Worm (Caenorhabditis elegans) whole organism, L3 larva: ENCODE results near the gene T28D6.4.
A peak's percentile ranks its signal among the peaks of the same experiment; 100 is the strongest.

Experiments used
- ZK546.5 ChIP-seq: sonication (generic microtip); optimal IDR thresholded peaks from 2 replicates; lab custom pipeline; 2017; ENCODE audit warnings: missing biosample characterization, missing genetic modification characterization
- aly-2 ChIP-seq: fragments of 150-350 bp; optimal IDR thresholded peaks from 2 replicates; lab custom pipeline; 2014; ENCODE audit warnings: missing biosample characterization, missing genetic modification characterization
- ama-1 ChIP-seq: fragments of 150-350 bp; optimal IDR thresholded peaks from 2 replicates; lab custom pipeline; 2018
- ceh-28 ChIP-seq: fragments of 150-350 bp; optimal IDR thresholded peaks from 2 replicates; lab custom pipeline; 2014; ENCODE audit warnings: missing biosample characterization, missing genetic modification reagents, missing genetic modification characterization
- egl-27 ChIP-seq: sonication (generic microtip); optimal IDR thresholded peaks from 4 replicates; lab custom pipeline; 2017; ENCODE audit warnings: missing biosample characterization, missing genetic modification reagents, missing genetic modification characterization
- egl-5 ChIP-seq: fragments of 150-350 bp; optimal IDR thresholded peaks from 2 replicates; lab custom pipeline; 2017; ENCODE audit warnings: missing biosample characterization, missing genetic modification reagents, missing genetic modification characterization, inconsistent platforms
- elt-1 ChIP-seq: fragments of 150-350 bp; optimal IDR thresholded peaks from 2 replicates; lab custom pipeline; 2014; ENCODE audit warnings: missing biosample characterization, missing genetic modification characterization
- elt-2 ChIP-seq: sonication (generic microtip); optimal IDR thresholded peaks from 2 replicates; lab custom pipeline; 2016; ENCODE audit warnings: missing genetic modification reagents, mild to moderate bottlenecking, missing genetic modification characterization, missing compliant biosample characterization
- fkh-10 ChIP-seq: sonication (generic microtip); optimal IDR thresholded peaks from 2 replicates; lab custom pipeline; 2017; ENCODE audit warnings: missing biosample characterization, missing genetic modification reagents, missing genetic modification characterization
- fkh-2 ChIP-seq: fragments of 150-350 bp; optimal IDR thresholded peaks from 2 replicates; lab custom pipeline; 2014; ENCODE audit warnings: missing biosample characterization, missing genetic modification reagents, missing genetic modification characterization
- hmg-11 ChIP-seq: sonication (generic microtip); optimal IDR thresholded peaks from 2 replicates; lab custom pipeline; 2016; ENCODE audit warnings: missing genetic modification characterization, missing compliant biosample characterization
- jun-1 ChIP-seq: fragments of 150-350 bp; optimal IDR thresholded peaks from 2 replicates; lab custom pipeline; 2014; ENCODE audit warnings: missing biosample characterization, missing genetic modification reagents, missing genetic modification characterization
- lin-15B ChIP-seq: fragments of 150-350 bp; optimal IDR thresholded peaks from 2 replicates; lab custom pipeline; 2014; ENCODE audit warnings: missing biosample characterization, missing genetic modification characterization
- lin-39 ChIP-seq: fragments of 150-350 bp; optimal IDR thresholded peaks from 2 replicates; lab custom pipeline; 2018; ENCODE audit warnings: missing biosample characterization, missing genetic modification reagents, missing genetic modification characterization
- mml-1 ChIP-seq: fragments of 150-350 bp; sonication (generic microtip); optimal IDR thresholded peaks from 3 replicates; lab custom pipeline; 2014; ENCODE audit warnings: missing biosample characterization, missing genetic modification characterization
- nfya-1 ChIP-seq: sonication (generic microtip); optimal IDR thresholded peaks from 2 replicates; lab custom pipeline; 2017; ENCODE audit warnings: missing genetic modification characterization, mild to moderate bottlenecking, missing compliant biosample characterization, antibody characterized with exemption, moderate library complexity; ENCODE audit not compliant: insufficient read depth
- nhr-12 ChIP-seq: fragments of 150-350 bp; optimal IDR thresholded peaks from 2 replicates; lab custom pipeline; 2014; ENCODE audit warnings: missing biosample characterization, missing genetic modification characterization
- nhr-237 ChIP-seq: fragments of 150-350 bp; optimal IDR thresholded peaks from 2 replicates; lab custom pipeline; 2014; ENCODE audit warnings: missing biosample characterization, missing genetic modification characterization
- nhr-25 ChIP-seq: sonication (generic microtip); optimal IDR thresholded peaks from 2 replicates; lab custom pipeline; 2017; ENCODE audit warnings: missing biosample characterization, missing genetic modification characterization
- nhr-28 ChIP-seq: fragments of 150-350 bp; optimal IDR thresholded peaks from 2 replicates; lab custom pipeline; 2014; ENCODE audit warnings: missing biosample characterization, missing genetic modification characterization
- nhr-43 ChIP-seq: sonication (generic microtip); optimal IDR thresholded peaks from 2 replicates; lab custom pipeline; 2016; ENCODE audit warnings: mild to moderate bottlenecking, missing genetic modification characterization, missing compliant biosample characterization; ENCODE audit not compliant: poor library complexity, severe bottlenecking
- nhr-67 ChIP-seq: fragments of 150-350 bp; optimal IDR thresholded peaks from 2 replicates; lab custom pipeline; 2014; ENCODE audit warnings: missing biosample characterization, missing genetic modification characterization
- nhr-76 ChIP-seq: fragments of 150-350 bp; sonication (generic microtip); optimal IDR thresholded peaks from 5 replicates; lab custom pipeline; 2014; ENCODE audit warnings: missing biosample characterization, missing genetic modification characterization
- nhr-77 ChIP-seq: fragments of 150-350 bp; optimal IDR thresholded peaks from 2 replicates; lab custom pipeline; 2014; ENCODE audit warnings: missing biosample characterization, missing genetic modification characterization
- pha-4 ChIP-seq: fragments of 150-350 bp; optimal IDR thresholded peaks from 2 replicates; lab custom pipeline; 2014; ENCODE audit warnings: missing biosample characterization, missing genetic modification reagents, missing genetic modification characterization
- pqm-1 ChIP-seq: fragments of 150-350 bp; optimal IDR thresholded peaks from 2 replicates; lab custom pipeline; 2017; ENCODE audit warnings: missing biosample characterization, missing genetic modification characterization, inconsistent platforms
- skn-1 ChIP-seq: fragments of 150-350 bp; optimal IDR thresholded peaks from 2 replicates; lab custom pipeline; 2014; ENCODE audit warnings: missing biosample characterization, missing genetic modification characterization
- zag-1 ChIP-seq: fragments of 150-350 bp; optimal IDR thresholded peaks from 2 replicates; lab custom pipeline; 2014; ENCODE audit warnings: missing biosample characterization, missing genetic modification characterization

T28D6.4 gene

ce11 chrIII:11336072-11336471, 24.2 kb upstream of the T28D6.4 start:
- TF ChIP-seq jun-1 (tag; lab: Kevin White, UChicago) (no peak), nhr-77 (tag; lab: Kevin White, UChicago) (no peak), zag-1 (tag; lab: Kevin White, UChicago) (no peak), nhr-12 (no peak), nhr-43 (tag; lab: Kevin White, UChicago) (no peak), fkh-10 (no peak), aly-2 (tag; lab: Kevin White, UChicago) (no peak), nhr-237 (tag; lab: Kevin White, UChicago) (no peak), pha-4 (tag; lab: Kevin White, UChicago) (no peak), nfya-1 (tag; lab: Kevin White, UChicago) (peak; percentile 48), hmg-11 (tag; lab: Kevin White, UChicago) (peak; percentile 12), nhr-25 (tag; lab: Kevin White, UChicago) (no peak)

- peak; percentile 81 for TF ChIP-seq nfya-1 (tag; lab: Kevin White, UChicago)
- no peak for TF ChIP-seq skn-1 (tag; lab: Kevin White, UChicago)
Measured at ce11 chrIII:11337627-11338026, 22.6 kb upstream of the T28D6.4 start.

- TF ChIP-seq egl-27 (tag; lab: Kevin White, UChicago) (no peak), jun-1 (tag; lab: Kevin White, UChicago) (no peak)
- TF ChIP-seq, all 47 proteins: peak for 0
Measured at ce11 chrIII:11341466-11341865, 18.8 kb upstream of the T28D6.4 start.

DNA sequence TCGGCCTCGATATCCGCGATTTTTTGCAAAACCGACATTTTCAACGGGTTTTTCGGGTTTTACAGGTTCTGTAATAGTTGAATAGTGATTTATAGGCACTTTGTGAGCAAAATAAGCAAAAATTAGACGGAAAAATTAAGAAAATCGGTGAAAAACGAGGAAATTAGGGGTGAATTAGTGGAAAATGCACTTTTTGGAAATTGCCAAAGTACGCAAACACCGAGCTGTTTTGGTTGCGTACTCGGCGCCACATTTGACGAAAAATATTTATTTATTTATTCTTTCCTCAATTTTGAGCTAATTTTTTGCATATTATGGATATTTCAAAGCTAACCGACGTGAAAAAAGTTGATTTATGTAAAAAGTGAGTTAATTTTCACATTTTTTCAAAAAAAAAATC, 17.2 kb upstream of the T28D6.4 start, which contains the start of the genes T28D6.6 and pen-2:
Gene T28D6.6, minus strand, starts transcription at position 68 of the 400 bp plus-strand sequence.
Gene pen-2, plus strand, starts transcription at position 282 of the 400 bp plus-strand sequence.
- TF ChIP-seq nfya-1 (tag; lab: Kevin White, UChicago) (peak; percentile 35), mml-1 (tag; lab: Kevin White, UChicago) (no peak), pha-4 (tag; lab: Kevin White, UChicago) (peak; percentile 35), nhr-12 (no peak), egl-5 (tag; lab: Kevin White, UChicago) (no peak), elt-1 (tag; lab: Kevin White, UChicago) (no peak), nhr-28 (tag; lab: Kevin White, UChicago) (no peak), nhr-76 (tag; lab: Kevin White, UChicago) (no peak), nhr-237 (tag; lab: Kevin White, UChicago) (no peak), lin-39 (tag; lab: Kevin White, UChicago) (peak; percentile 10), hmg-11 (tag; lab: Kevin White, UChicago) (peak; percentile 35)

- TF ChIP-seq ceh-28 (peak; percentile 90), lin-15B (tag; lab: Kevin White, UChicago) (no peak)
Measured at ce11 chrIII:11344125-11344524, 16.1 kb upstream of the T28D6.4 start.

DNA sequence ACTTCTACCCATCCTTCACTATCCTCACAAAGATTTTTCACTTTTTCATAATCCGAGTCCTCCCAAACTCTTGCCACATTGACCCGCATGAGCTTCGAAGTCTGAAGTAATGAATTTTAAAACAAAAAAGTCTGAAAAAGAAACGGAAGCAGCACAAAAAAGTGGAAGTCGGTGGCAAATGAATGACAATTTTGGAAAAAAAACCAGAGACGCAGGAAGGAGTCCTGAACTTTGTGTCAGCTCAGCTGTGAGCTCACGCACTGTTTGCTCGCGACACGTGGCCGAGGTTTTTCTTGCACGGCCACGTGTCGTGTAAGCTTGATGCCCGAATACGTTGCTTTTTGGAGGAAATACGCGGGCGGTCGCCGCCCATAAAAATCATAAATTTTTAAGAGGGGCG, 13.9 kb upstream of the T28D6.4 start, which contains the start of gene T28D6.7:
Gene T28D6.7, minus strand, starts transcription at position 101 of the 400 bp plus-strand sequence.
- TF ChIP-seq fkh-2 (tag; lab: Kevin White, UChicago) (no peak), lin-15B (tag; lab: Kevin White, UChicago) (no peak), ZK546.5 (tag; lab: Kevin White, UChicago) (no peak), nhr-28 (tag; lab: Kevin White, UChicago) (no peak), nhr-25 (tag; lab: Kevin White, UChicago) (no peak), nhr-67 (no peak), skn-1 (tag; lab: Kevin White, UChicago) (no peak), ama-1 (no peak)
- TF ChIP-seq, all 47 proteins: peak for 0

- peak; percentile 59 for TF ChIP-seq elt-2 (tag; lab: Kevin White, UChicago)
- no peak for TF ChIP-seq aly-2 (tag; lab: Kevin White, UChicago)
- TF ChIP-seq pqm-1 (tag; lab: Kevin White, UChicago) = peak; percentile 14
Measured at ce11 chrIII:11350107-11350826, 10.0 kb upstream of the T28D6.4 start.
